Worm (Caenorhabditis elegans): Measurements from ENCODE around the gene T22B2.3.

T22B2.3 gene

DNA sequence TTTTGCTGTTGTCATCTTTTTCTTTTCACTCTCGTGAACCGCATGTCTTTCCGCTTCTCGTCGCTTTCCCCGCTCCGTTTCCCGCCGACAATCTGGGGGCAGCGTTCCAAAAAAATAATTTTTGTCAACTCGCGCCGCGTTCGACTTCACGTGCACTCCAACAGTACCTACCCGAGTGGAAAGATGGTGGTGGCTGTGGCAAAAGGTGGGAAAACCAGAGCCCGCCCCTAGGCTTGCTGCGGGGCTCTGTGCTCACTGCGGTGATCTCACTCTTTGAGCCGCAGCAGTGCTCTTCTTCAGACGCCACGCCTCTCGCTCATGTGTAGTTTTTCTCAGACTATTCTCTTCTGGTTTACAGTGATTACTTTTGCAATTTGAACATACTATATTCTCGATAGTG is 29.5 kb upstream of the T22B2.3 start:
- TF ChIP-seq zag-1 (tag; optimal IDR thresholded peaks at IDR 0.05) (no peak), nhr-77 (tag; optimal IDR thresholded peaks at IDR 0.05) (no peak), lsy-2 (tag; optimal IDR thresholded peaks at IDR 0.05) (no peak), C34F6.9 (tag; optimal IDR thresholded peaks at IDR 0.05) (no peak), nhr-11 (tag; optimal IDR thresholded peaks at IDR 0.05) (no peak), snpc-4 (tag; optimal IDR thresholded peaks at IDR 0.05) (no peak), sma-9 (GFP tag; optimal IDR thresholded peaks at IDR 0.05) (no peak), sma-9 (tag; optimal IDR thresholded peaks at IDR 0.05) (no peak), nhr-129 (tag; optimal IDR thresholded peaks at IDR 0.05) (no peak), mab-5 (tag; optimal IDR thresholded peaks at IDR 0.05) (no peak), lin-13 (GFP tag; optimal IDR thresholded peaks at IDR 0.05) (no peak), skn-1 (tag; optimal IDR thresholded peaks at IDR 0.05) (no peak), unc-62 (GFP tag; optimal IDR thresholded peaks at IDR 0.05) (no peak), nhr-12 (tag; optimal IDR thresholded peaks at IDR 0.05) (no peak), unc-55 (GFP tag; optimal IDR thresholded peaks at IDR 0.05) (no peak), ama-1 (optimal IDR thresholded peaks at IDR 0.05) (no peak), mbf-1 (tag; optimal IDR thresholded peaks at IDR 0.05) (no peak), ZK546.5 (tag; optimal IDR thresholded peaks at IDR 0.05) (no peak), F13H6.1 (tag; optimal IDR thresholded peaks at IDR 0.05) (no peak), nhr-23 (tag; optimal IDR thresholded peaks at IDR 0.05) (no peak), elt-3 (tag; optimal IDR thresholded peaks at IDR 0.05) (no peak)

DNA sequence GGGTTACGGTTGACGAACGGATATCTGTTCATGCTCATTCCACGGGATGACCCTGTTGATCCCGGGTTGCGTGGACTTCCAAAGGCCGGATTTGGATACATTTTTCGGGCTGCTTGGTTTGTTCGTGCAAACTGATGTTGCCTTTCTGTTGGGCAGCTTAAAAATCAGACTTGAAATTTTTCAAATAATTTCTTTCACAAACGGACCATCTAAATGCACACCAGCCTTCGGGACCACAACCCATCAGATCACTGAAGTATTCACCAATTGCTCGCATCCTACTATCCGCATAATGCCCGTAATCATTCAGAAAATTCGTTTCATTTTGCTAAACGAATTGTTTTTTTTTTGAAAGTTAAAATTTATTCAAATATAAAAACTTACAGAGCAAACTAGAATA is 21.5 kb upstream of the T22B2.3 start, which contains the start of gene F47F2.3:
F47F2.3 (minus strand) TSS at position 101 of the 400 bp plus-strand sequence.
- TF ChIP-seq nhr-11 (tag; optimal IDR thresholded peaks at IDR 0.05) (no peak), dmd-4 (tag; optimal IDR thresholded peaks at IDR 0.05) (no peak), sma-3 (GFP tag; optimal IDR thresholded peaks at IDR 0.05) (no peak), nhr-12 (tag; optimal IDR thresholded peaks at IDR 0.05) (no peak), Y55F3AM.14 (GFP tag; optimal IDR thresholded peaks at IDR 0.05) (no peak), nhr-21 (tag; optimal IDR thresholded peaks at IDR 0.05) (no peak), lsy-2 (tag; optimal IDR thresholded peaks at IDR 0.05) (no peak), nhr-77 (tag; optimal IDR thresholded peaks at IDR 0.05) (no peak), lin-11 (tag; optimal IDR thresholded peaks at IDR 0.05) (no peak), ceh-82 (tag; optimal IDR thresholded peaks at IDR 0.05) (no peak), lin-13 (GFP tag; optimal IDR thresholded peaks at IDR 0.05) (no peak), nhr-237 (tag; optimal IDR thresholded peaks at IDR 0.05) (no peak), lin-39 (tag; optimal IDR thresholded peaks at IDR 0.05) (no peak), nhr-25 (tag; optimal IDR thresholded peaks at IDR 0.05) (no peak), ZK546.5 (tag; optimal IDR thresholded peaks at IDR 0.05) (no peak), ceh-16 (tag; optimal IDR thresholded peaks at IDR 0.05) (no peak), peb-1 (tag; optimal IDR thresholded peaks at IDR 0.05) (no peak), sem-4 (tag; optimal IDR thresholded peaks at IDR 0.05) (no peak)

DNA sequence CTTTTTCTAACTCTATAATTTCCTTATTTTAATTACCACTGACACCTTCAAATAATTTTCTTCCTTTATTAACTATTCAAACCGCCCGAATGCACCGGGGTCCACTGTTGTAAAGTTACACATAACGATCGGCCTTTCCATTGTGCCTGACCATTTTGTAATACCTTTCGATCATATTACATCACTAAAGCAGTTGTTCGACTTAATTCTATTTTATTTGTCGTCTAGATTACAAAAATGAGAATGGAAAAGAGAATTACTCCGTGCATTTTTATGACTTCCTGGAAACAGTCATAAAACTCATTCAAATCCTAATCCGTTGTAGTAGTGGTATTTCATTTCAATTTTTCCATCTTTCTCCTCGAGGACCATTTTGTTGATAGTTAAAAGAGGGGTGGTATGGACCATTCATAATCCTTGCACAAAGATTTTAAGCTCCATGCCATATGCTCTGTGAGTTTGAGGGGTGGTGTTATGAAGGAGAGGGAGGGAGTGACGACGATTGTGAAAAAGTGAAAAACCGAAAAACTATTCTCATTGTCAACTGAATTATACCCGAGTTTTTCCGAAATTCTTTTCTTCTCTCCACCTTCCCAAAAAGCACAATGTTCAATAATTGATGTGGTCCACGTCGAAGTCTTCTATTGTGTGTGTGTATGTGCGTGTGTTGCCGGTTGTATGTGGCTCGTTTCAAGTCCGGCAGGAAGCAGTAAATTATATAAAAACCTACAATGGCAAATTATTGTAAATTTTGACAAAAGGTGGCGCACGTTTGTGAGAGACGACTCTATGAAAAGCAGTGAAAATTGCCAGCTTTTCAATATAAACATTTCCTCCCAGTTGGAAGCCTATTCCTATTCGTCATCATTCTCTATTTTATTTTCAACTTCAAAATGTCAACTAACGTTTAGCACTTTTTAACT is 18.6 kb upstream of the T22B2.3 start:
- TF ChIP-seq nhr-12 (tag; optimal IDR thresholded peaks at IDR 0.05): no peak
- peak; percentile 10 for TF ChIP-seq nhr-129 (tag; optimal IDR thresholded peaks at IDR 0.05)
- TF ChIP-seq unc-55 (GFP tag; optimal IDR thresholded peaks at IDR 0.05): peak; percentile 53
- TF ChIP-seq mab-5 (tag; optimal IDR thresholded peaks at IDR 0.05): peak; percentile 77
- TF ChIP-seq lin-39 (tag; optimal IDR thresholded peaks at IDR 0.05): no peak

DNA sequence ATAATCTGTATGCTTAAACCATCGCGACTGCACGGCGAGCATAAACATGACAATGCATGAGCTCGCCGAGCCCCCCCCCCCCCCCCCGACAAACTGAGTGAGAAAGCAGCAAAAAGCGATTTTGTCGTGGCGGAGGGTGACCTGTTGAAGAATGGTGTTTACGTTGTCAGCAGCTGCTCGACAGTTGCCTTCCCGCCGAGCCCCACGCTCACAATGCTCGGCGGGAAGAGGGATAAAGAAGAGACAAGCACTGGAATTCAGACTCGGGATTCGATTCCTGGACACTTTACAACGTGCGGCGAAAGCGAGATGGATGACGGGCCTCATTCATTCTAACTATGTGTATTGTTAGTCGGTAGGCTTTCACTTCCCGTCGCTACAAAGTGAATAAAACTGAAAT is 16.4 kb upstream of the T22B2.3 start:
- no peak for TF ChIP-seq mdl-1 (tag; optimal IDR thresholded peaks at IDR 0.05)
- no peak for TF ChIP-seq lsy-2 (tag; optimal IDR thresholded peaks at IDR 0.05)
- peak; percentile 27 for TF ChIP-seq nhr-129 (tag; optimal IDR thresholded peaks at IDR 0.05)
- peak; percentile 46 for TF ChIP-seq sma-9 (GFP tag; optimal IDR thresholded peaks at IDR 0.05)
- TF ChIP-seq sma-9 (tag; optimal IDR thresholded peaks at IDR 0.05): no peak
- peak; percentile 38 for TF ChIP-seq F13H6.1 (tag; optimal IDR thresholded peaks at IDR 0.05)
- no peak for TF ChIP-seq lin-11 (tag; optimal IDR thresholded peaks at IDR 0.05)
- TF ChIP-seq nhr-11 (tag; optimal IDR thresholded peaks at IDR 0.05): no peak
- no peak for TF ChIP-seq C34F6.9 (tag; optimal IDR thresholded peaks at IDR 0.05)
- TF ChIP-seq ztf-11 (tag; optimal IDR thresholded peaks at IDR 0.05): no peak
- no peak for TF ChIP-seq nhr-10 (tag; optimal IDR thresholded peaks at IDR 0.05)
- no peak for TF ChIP-seq nhr-25 (tag; optimal IDR thresholded peaks at IDR 0.05)
- TF ChIP-seq nhr-12 (tag; optimal IDR thresholded peaks at IDR 0.05): no peak
- no peak for TF ChIP-seq mab-5 (tag; optimal IDR thresholded peaks at IDR 0.05)
- peak; percentile 1 for TF ChIP-seq unc-55 (GFP tag; optimal IDR thresholded peaks at IDR 0.05)
- no peak for TF ChIP-seq ztf-1 (GFP tag; conservative IDR thresholded peaks at IDR 0.05)
- no peak for TF ChIP-seq ZK546.5 (tag; optimal IDR thresholded peaks at IDR 0.05)
